Worm (Caenorhabditis elegans) whole organism, young adult: Measurements from ENCODE around the gene tnt-3.

Experiments used
- C06A6.2 ChIP-seq: fragments of 200-800 bp; sonication (Bioruptor generic); conservative IDR thresholded peaks from 2 replicates; pipeline ENCODE4 v1.3.6; 2022; ENCODE audit warnings: missing genetic modification characterization, missing compliant biosample characterization
- C17E4.6 ChIP-seq: fragments of 200-800 bp; sonication (Bioruptor generic); IDR thresholded peaks from 2 replicates; pipeline ENCODE4 v1.3.6; 2022; ENCODE audit warnings: missing genetic modification reagents, missing genetic modification characterization, missing compliant biosample characterization
- F23B12.7 ChIP-seq: sonication (generic microtip); optimal IDR thresholded peaks from 2 replicates; lab custom pipeline; 2017; ENCODE audit warnings: missing genetic modification characterization, mild to moderate bottlenecking, missing compliant biosample characterization, antibody characterized with exemption, moderate library complexity; ENCODE audit not compliant: insufficient read depth
- F49E8.2 ChIP-seq: sonication (generic microtip); optimal IDR thresholded peaks from 3 replicates; lab custom pipeline; 2017; ENCODE audit warnings: missing genetic modification characterization, mild to moderate bottlenecking, missing compliant biosample characterization, antibody characterized with exemption, moderate library complexity; ENCODE audit not compliant: insufficient read depth
- F52B5.7 ChIP-seq: sonication (generic microtip); optimal IDR thresholded peaks from 2 replicates; lab custom pipeline; 2016; ENCODE audit warnings: mild to moderate bottlenecking, missing genetic modification characterization, missing compliant biosample characterization
- F55B11.4 ChIP-seq: sonication (generic microtip); optimal IDR thresholded peaks from 2 replicates; lab custom pipeline; 2016; ENCODE audit warnings: missing compliant biosample characterization, missing genetic modification characterization, borderline replicate concordance; ENCODE audit not compliant: insufficient read depth
- K11D2.4 ChIP-seq: fragments of 200-800 bp; sonication (Bioruptor generic); IDR thresholded peaks from 2 replicates; pipeline ENCODE4 v1.3.6; 2022; ENCODE audit warnings: missing genetic modification reagents, missing genetic modification characterization, missing compliant biosample characterization
- K12H6.12 ChIP-seq: fragments of 200-800 bp; sonication (Bioruptor generic); optimal IDR thresholded peaks from 2 replicates; lab custom pipeline; 2018; ENCODE audit warnings: mild to moderate bottlenecking, missing genetic modification characterization, missing compliant biosample characterization
- T07F8.4 ChIP-seq: sonication (generic microtip); optimal IDR thresholded peaks from 2 replicates; lab custom pipeline; 2016; ENCODE audit warnings: mild to moderate bottlenecking, missing genetic modification characterization, moderate library complexity, missing compliant biosample characterization
- T26A5.8 ChIP-seq: sonication (generic microtip); optimal IDR thresholded peaks from 2 replicates; lab custom pipeline; 2016; ENCODE audit warnings: missing genetic modification characterization, missing compliant biosample characterization
- Y53F4B.3 ChIP-seq: fragments of 200-800 bp; sonication (Bioruptor generic); IDR thresholded peaks from 2 replicates; pipeline ENCODE4 v1.3.6; 2022; ENCODE audit warnings: missing genetic modification reagents, missing genetic modification characterization, missing compliant biosample characterization
- Y56A3A.18 ChIP-seq: fragments of 200-800 bp; sonication (Bioruptor generic); IDR thresholded peaks from 2 replicates; pipeline ENCODE4 v1.3.6; 2022; ENCODE audit warnings: missing genetic modification reagents, missing genetic modification characterization, missing compliant biosample characterization
- ZK185.1 ChIP-seq: sonication (generic microtip); optimal IDR thresholded peaks from 2 replicates; lab custom pipeline; 2016; ENCODE audit warnings: mild to moderate bottlenecking, missing genetic modification characterization, missing compliant biosample characterization; ENCODE audit not compliant: poor library complexity, severe bottlenecking
- aptf-3 ChIP-seq: fragments of 200-800 bp; sonication (Bioruptor generic); IDR thresholded peaks from 2 replicates; pipeline ENCODE4 v1.3.6; 2022; ENCODE audit warnings: missing genetic modification characterization, missing compliant biosample characterization
- attf-5 ChIP-seq: fragments of 200-800 bp; sonication (Bioruptor generic); optimal IDR thresholded peaks from 2 replicates; lab custom pipeline; 2018; ENCODE audit warnings: mild to moderate bottlenecking, missing genetic modification characterization, missing compliant biosample characterization
- cebp-2 ChIP-seq: fragments of 200-800 bp; sonication (Bioruptor generic); IDR thresholded peaks from 2 replicates; pipeline ENCODE4 v1.3.6; 2022; ENCODE audit warnings: missing genetic modification characterization, missing compliant biosample characterization
- ceh-40 ChIP-seq: fragments of 200-800 bp; sonication (Bioruptor generic); IDR thresholded peaks from 2 replicates; pipeline ENCODE4 v1.3.6; 2022; ENCODE audit warnings: missing genetic modification characterization, missing compliant biosample characterization
- chd-7 ChIP-seq: sonication (generic microtip); optimal IDR thresholded peaks from 2 replicates; lab custom pipeline; 2016; ENCODE audit warnings: mild to moderate bottlenecking, missing genetic modification characterization, moderate library complexity, missing compliant biosample characterization
- dox-1 ChIP-seq: fragments of 200-800 bp; sonication (Bioruptor generic); IDR thresholded peaks from 2 replicates; pipeline ENCODE4 v1.3.6; 2022; ENCODE audit warnings: missing genetic modification reagents, missing genetic modification characterization, missing compliant biosample characterization
- egl-18 ChIP-seq: fragments of 200-800 bp; sonication (Bioruptor generic); IDR thresholded peaks from 2 replicates; pipeline ENCODE4 v1.3.6; 2022; ENCODE audit warnings: missing genetic modification reagents, missing genetic modification characterization, missing compliant biosample characterization
- egl-44 ChIP-seq: fragments of 200-800 bp; sonication (Bioruptor generic); IDR thresholded peaks from 2 replicates; pipeline ENCODE4 v1.3.6; 2022; ENCODE audit warnings: missing genetic modification reagents, missing genetic modification characterization, missing compliant biosample characterization
- ets-4 ChIP-seq: fragments of 200-800 bp; sonication (Bioruptor generic); optimal IDR thresholded peaks from 2 replicates; lab custom pipeline; 2018; ENCODE audit warnings: mild to moderate bottlenecking, missing genetic modification characterization, missing compliant biosample characterization
- fkh-3 ChIP-seq: sonication (generic microtip); optimal IDR thresholded peaks from 2 replicates; lab custom pipeline; 2016; ENCODE audit warnings: mild to moderate bottlenecking, missing genetic modification characterization, missing compliant biosample characterization
- hlh-26 ChIP-seq: fragments of 200-800 bp; sonication (Bioruptor generic); conservative IDR thresholded peaks from 2 replicates; pipeline ENCODE4 v1.3.6; 2022; ENCODE audit warnings: missing genetic modification reagents, missing genetic modification characterization, missing compliant biosample characterization
- hsf-1 ChIP-seq: fragments of 200-800 bp; sonication (Bioruptor generic); IDR thresholded peaks from 2 replicates; pipeline ENCODE4 v1.3.6; 2022; ENCODE audit warnings: missing genetic modification reagents, missing genetic modification characterization, missing compliant biosample characterization
- lin-40 ChIP-seq: sonication (generic microtip); optimal IDR thresholded peaks from 2 replicates; lab custom pipeline; 2016; ENCODE audit warnings: missing genetic modification characterization, mild to moderate bottlenecking, missing compliant biosample characterization, missing genotype, missing genetic modification reagents
- madf-10 ChIP-seq: sonication (generic microtip); optimal IDR thresholded peaks from 2 replicates; lab custom pipeline; 2016; ENCODE audit warnings: mild to moderate bottlenecking, missing genetic modification characterization, missing compliant biosample characterization
- madf-3 ChIP-seq: fragments of 200-800 bp; sonication (Bioruptor generic); IDR thresholded peaks from 2 replicates; pipeline ENCODE4 v1.3.6; 2022; ENCODE audit warnings: missing genetic modification reagents, missing genetic modification characterization, missing compliant biosample characterization
- nhr-179 ChIP-seq: sonication (generic microtip); optimal IDR thresholded peaks from 2 replicates; lab custom pipeline; 2016; ENCODE audit warnings: mild to moderate bottlenecking, missing genetic modification characterization, missing compliant biosample characterization
- pbrm-1 ChIP-seq: fragments of 200-800 bp; sonication (Bioruptor generic); IDR thresholded peaks from 2 replicates; pipeline ENCODE4 v1.3.6; 2022; ENCODE audit warnings: missing genetic modification reagents, missing genetic modification characterization, missing compliant biosample characterization
- repo-1 ChIP-seq: sonication (generic microtip); optimal IDR thresholded peaks from 2 replicates; lab custom pipeline; 2017; ENCODE audit warnings: mild to moderate bottlenecking, missing genetic modification characterization, missing compliant biosample characterization
- sdz-38 ChIP-seq: sonication (generic microtip); optimal IDR thresholded peaks from 2 replicates; lab custom pipeline; 2016; ENCODE audit warnings: missing genotype, missing genetic modification characterization, missing compliant biosample characterization
- sea-2 ChIP-seq: fragments of 200-800 bp; sonication (Bioruptor generic); IDR thresholded peaks from 2 replicates; pipeline ENCODE4 v1.3.6; 2022; ENCODE audit warnings: missing genetic modification characterization, missing compliant biosample characterization
- somi-1 ChIP-seq: fragments of 200-800 bp; sonication (Bioruptor generic); optimal IDR thresholded peaks from 2 replicates; lab custom pipeline; 2018; ENCODE audit warnings: mild to moderate bottlenecking, missing genetic modification characterization, missing compliant biosample characterization
- tbp1 ChIP-seq: fragments of 200-800 bp; sonication (Bioruptor generic); optimal IDR thresholded peaks from 2 replicates; lab custom pipeline; 2018; ENCODE audit warnings: mild to moderate bottlenecking, missing genetic modification characterization, missing compliant biosample characterization
- tlf-1 ChIP-seq: fragments of 200-800 bp; sonication (Bioruptor generic); optimal IDR thresholded peaks from 2 replicates; lab custom pipeline; 2018; ENCODE audit warnings: mild to moderate bottlenecking, missing genetic modification characterization, missing compliant biosample characterization
- unc-130 ChIP-seq: sonication (generic microtip); optimal IDR thresholded peaks from 2 replicates; lab custom pipeline; 2016; ENCODE audit warnings: missing genetic modification reagents, missing genetic modification characterization, missing compliant biosample characterization
- unc-62 ChIP-seq: fragments of 150-350 bp; optimal IDR thresholded peaks from 2 replicates; lab custom pipeline; 2014; ENCODE audit warnings: missing biosample characterization, missing genetic modification reagents, missing genetic modification characterization
- ztf-18 ChIP-seq: sonication (generic microtip); optimal IDR thresholded peaks from 2 replicates; lab custom pipeline; 2016; ENCODE audit warnings: missing genotype, mild to moderate bottlenecking, missing genetic modification characterization, missing compliant biosample characterization
- ztf-22 ChIP-seq: fragments of 200-800 bp; sonication (Bioruptor generic); optimal IDR thresholded peaks from 2 replicates; lab custom pipeline; 2018; ENCODE audit warnings: mild to moderate bottlenecking, missing genetic modification characterization, moderate library complexity, missing compliant biosample characterization
- ztf-28 ChIP-seq: fragments of 200-800 bp; sonication (Bioruptor generic); IDR thresholded peaks from 2 replicates; pipeline ENCODE4 v1.3.6; 2022; ENCODE audit warnings: missing genetic modification reagents, missing genetic modification characterization, missing compliant biosample characterization
- ztf-3 ChIP-seq: fragments of 200-800 bp; sonication (Bioruptor generic); optimal IDR thresholded peaks from 2 replicates; lab custom pipeline; 2018; ENCODE audit warnings: mild to moderate bottlenecking, missing genetic modification characterization, missing compliant biosample characterization

Gene tnt-3

DNA sequence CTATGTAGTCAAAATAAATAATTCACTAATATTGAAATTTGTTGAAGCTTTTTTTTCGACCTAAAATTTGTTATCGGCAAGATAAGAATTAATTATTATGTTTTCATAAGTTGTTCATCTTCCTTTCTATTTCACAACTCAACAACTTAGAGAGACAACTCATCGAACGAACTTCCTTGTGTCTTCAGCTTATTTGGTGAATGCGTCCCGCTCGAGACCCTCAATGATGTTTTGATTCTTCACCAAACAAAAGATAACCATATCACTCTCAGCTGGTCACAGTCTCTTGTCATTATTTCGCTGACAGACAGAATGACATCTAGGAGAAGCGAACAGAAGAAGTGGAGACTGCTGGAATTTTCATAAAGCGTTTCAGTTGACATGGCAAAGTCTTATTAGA, 39.8 kb upstream of the tnt-3 start:
- TF ChIP-seq repo-1 (no peak), T07F8.4 (tag; lab: Kevin White, UChicago) (no peak), ets-4 (GFP tag; lab: Kevin White, UChicago) (no peak), ztf-22 (GFP tag; lab: Kevin White, UChicago) (no peak), cebp-2 (GFP tag; lab: Robert Waterston, UW) (no peak), K12H6.12 (no peak), F52B5.7 (tag; lab: Kevin White, UChicago) (no peak), T26A5.8 (tag; lab: Kevin White, UChicago) (no peak), C06A6.2 (no peak), tbp1 (GFP tag; lab: Kevin White, UChicago) (no peak), somi-1 (no peak), madf-10 (tag; lab: Kevin White, UChicago) (no peak), attf-5 (no peak)

DNA sequence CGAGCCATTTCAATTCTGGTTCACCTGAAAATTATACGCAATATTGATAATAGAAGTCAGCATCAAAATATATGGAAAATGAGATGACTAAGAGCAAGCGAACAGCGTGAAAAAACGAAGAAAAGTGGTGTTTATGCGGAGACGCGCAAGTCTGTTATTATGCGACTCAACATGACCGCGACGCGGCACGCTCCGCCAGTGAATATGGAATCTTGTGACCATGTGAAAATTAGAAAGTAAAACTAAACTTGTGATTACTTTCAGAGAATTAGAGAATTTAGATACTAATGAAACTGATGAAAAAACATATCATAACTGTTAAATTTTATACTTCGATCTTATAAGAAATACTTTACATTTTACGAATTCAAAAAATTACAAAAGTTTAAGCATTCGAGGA, 37.1 kb upstream of the tnt-3 start, which contains the start of gene his-71:
TSS of gene his-71 (minus strand) at position 24 of the 400 bp plus-strand sequence.
- no peak for TF ChIP-seq madf-3
- TF ChIP-seq lin-40 (tag; lab: Kevin White, UChicago), result no peak
- no peak for TF ChIP-seq tlf-1 (GFP tag; lab: Kevin White, UChicago)
- TF ChIP-seq Y53F4B.3 (GFP tag; lab: Robert Waterston, UW), result no peak
- no peak for TF ChIP-seq sea-2 (GFP tag; lab: Robert Waterston, UW)
- no peak for TF ChIP-seq attf-5
- TF ChIP-seq unc-130, result no peak
- TF ChIP-seq egl-18 (GFP tag; lab: Robert Waterston, UW), result no peak
- no peak for TF ChIP-seq pbrm-1 (GFP tag; lab: Robert Waterston, UW)
- TF ChIP-seq F49E8.2, result no peak

DNA sequence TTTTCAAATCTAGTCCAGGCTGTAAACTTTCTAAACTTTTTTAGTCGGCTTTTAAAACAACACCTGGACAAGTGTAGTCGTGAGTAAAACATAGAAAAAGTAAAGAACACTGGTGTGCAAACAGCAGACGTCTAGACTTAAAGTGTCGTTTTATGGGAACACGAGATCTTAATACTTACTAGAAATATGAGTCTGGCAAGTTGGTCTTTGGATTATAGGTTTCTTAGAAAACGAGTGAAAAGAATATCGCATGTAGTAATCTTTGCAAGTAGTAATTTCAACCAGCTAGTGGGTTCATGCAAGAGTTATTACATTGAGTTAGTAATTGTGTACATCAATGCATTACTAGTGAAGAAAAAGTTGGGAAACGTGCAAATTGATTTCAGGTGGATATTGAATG, 32.6 kb upstream of the tnt-3 start:
- TF ChIP-seq sea-2 (GFP tag; lab: Robert Waterston, UW) (no peak), egl-44 (GFP tag; lab: Robert Waterston, UW) (no peak), ztf-28 (no peak), ceh-40 (GFP tag; lab: Robert Waterston, UW) (no peak), lin-40 (tag; lab: Kevin White, UChicago) (no peak), unc-62 (GFP tag; lab: Kevin White, UChicago) (no peak), fkh-3 (tag; lab: Kevin White, UChicago) (no peak), ZK185.1 (tag; lab: Kevin White, UChicago) (no peak), hlh-26 (no peak), hsf-1 (GFP tag; lab: Robert Waterston, UW) (no peak)
- TF ChIP-seq, all 124 proteins: peak for 0

DNA sequence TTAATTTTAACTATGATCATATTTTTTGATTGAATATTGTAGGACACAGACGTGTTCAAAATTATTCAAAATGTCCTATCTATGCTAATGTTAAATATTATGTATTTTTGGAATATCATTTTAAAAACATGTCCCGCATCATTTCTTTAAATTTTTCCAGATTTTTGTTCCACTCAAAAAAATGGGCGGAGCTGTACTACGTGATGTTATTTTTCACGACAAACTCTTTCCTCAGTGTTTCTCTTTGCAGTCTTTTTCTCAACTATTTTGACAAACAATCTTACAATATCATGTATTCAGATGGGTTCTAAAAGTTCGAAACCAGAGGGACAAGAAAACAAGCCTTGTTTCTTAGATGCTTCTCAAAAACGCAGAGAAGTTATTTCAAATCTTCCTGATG, 31.5 kb upstream of the tnt-3 start, which contains the start of gene F45E1.5:
TSS of gene F45E1.5 (plus strand) at position 301 of the 400 bp plus-strand sequence.
- TF ChIP-seq C17E4.6 (GFP tag; lab: Robert Waterston, UW) (no peak), nhr-179 (tag; lab: Kevin White, UChicago) (no peak), aptf-3 (GFP tag; lab: Robert Waterston, UW) (no peak), hlh-26 (no peak), F23B12.7 (tag; lab: Kevin White, UChicago) (no peak), ztf-18 (no peak), F55B11.4 (tag; lab: Kevin White, UChicago) (no peak), chd-7 (tag; lab: Kevin White, UChicago) (no peak), ztf-3 (GFP tag; lab: Kevin White, UChicago) (no peak), Y56A3A.18 (GFP tag; lab: Robert Waterston, UW) (no peak), K11D2.4 (GFP tag; lab: Robert Waterston, UW) (no peak), sdz-38 (tag; lab: Kevin White, UChicago) (no peak), dox-1 (no peak), hsf-1 (GFP tag; lab: Robert Waterston, UW) (no peak)
